Worm (Caenorhabditis elegans): ENCODE data around the gene rnf-121.
A peak's percentile ranks its signal among the peaks of the same experiment; 100 is the strongest.

The rnf-121 gene

DNA sequence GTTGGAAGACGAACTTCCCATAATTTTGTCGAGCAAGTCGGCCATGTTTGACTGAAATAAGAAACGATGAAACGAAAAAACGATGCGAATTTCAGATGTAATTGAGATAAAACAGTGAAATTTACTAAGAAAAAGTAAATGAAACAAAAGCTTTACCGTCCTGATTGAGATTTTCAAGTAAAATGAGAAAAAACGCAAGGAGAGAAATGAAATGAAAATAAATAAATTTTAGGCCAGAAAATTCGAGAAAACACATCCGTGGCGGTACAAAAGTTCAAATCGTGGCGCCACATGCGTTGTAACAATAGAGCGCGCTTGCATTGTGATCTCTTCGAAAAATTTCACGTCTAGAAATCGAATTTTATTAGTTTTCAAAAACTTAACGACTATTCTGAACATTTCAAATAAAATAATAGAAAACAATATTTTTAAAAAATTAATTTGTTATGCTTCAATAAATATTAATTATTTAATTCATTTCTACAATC lies 5.4 kb upstream of the rnf-121 start, which contains the start of the genes hrde-1 and C16C10.13:
TSS of gene hrde-1 (minus strand) at position 51 of the 488 bp plus-strand sequence.
TSS of gene C16C10.13 (plus strand) at position 332 of the 488 bp plus-strand sequence.
- no peak for TF ChIP-seq irx-1 (tag; optimal IDR thresholded peaks at IDR 0.05)
- no peak for TF ChIP-seq unc-86 (tag; optimal IDR thresholded peaks at IDR 0.05)
- TF ChIP-seq efl-1 (optimal IDR thresholded peaks at IDR 0.05): peak in 1 of 2 experiments; percentile 58
- no peak for TF ChIP-seq efl-1 (GFP tag; optimal IDR thresholded peaks at IDR 0.05 in 1 of 2)

DNA sequence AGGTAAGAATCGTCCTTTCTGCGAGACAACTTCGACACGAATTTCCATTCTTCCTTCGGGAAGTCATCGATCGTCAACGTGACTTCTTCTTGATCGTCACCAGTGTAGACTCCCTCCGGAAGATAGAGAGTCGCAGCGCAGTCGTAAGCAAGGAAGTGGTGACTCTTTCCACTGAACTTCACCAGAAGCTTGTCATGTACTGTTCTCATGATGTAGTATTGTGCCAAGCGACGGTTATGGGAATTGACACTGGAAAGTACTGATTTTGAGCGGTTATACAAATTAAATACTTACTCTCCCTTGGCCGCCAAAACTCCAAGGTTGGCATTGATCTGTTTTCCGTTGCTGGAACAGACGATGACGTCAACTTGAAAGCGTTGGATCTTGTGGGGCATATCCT lies 4.7 kb upstream of the rnf-121 start:
- TF ChIP-seq egl-27 (tag; optimal IDR thresholded peaks at IDR 0.05) (no peak), ceh-63 (GFP tag; optimal IDR thresholded peaks at IDR 0.05) (no peak), zag-1 (tag; optimal IDR thresholded peaks at IDR 0.05) (no peak), skn-1 (tag; optimal IDR thresholded peaks at IDR 0.05) (no peak), tbx-2 (tag; optimal IDR thresholded peaks at IDR 0.05) (no peak)

DNA sequence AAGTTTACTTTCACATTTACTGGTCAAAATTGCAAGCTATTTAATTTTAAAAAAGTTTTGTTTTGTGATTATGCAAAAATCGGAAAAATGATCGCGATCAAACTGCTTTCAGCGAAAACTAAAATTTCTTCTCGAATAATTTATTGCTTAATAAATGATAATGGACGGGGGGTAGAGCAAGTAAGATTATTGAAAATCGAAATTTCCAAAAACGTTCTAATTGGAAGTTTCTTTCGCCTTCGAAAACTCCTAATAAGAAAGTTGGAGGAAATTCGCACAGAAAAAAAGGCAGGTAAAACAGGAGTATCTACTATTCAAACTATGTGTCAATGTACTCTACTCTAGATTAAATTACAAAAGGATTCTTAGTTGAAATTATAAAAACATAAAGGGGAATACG lies 1.5 kb upstream of the rnf-121 start:
- TF ChIP-seq rnt-1 (tag; optimal IDR thresholded peaks at IDR 0.05): no peak
- TF ChIP-seq alr-1 (tag; optimal IDR thresholded peaks at IDR 0.05; ENCODE audit: borderline replicate concordance): no peak
- TF ChIP-seq nhr-19 (GFP tag; conservative IDR thresholded peaks at IDR 0.05): no peak
- no peak for TF ChIP-seq nhr-11 (tag; optimal IDR thresholded peaks at IDR 0.05)
- no peak for TF ChIP-seq irx-1 (tag; optimal IDR thresholded peaks at IDR 0.05)
- no peak for TF ChIP-seq elt-3 (tag; optimal IDR thresholded peaks at IDR 0.05)
- TF ChIP-seq nhr-12 (tag; optimal IDR thresholded peaks at IDR 0.05): no peak
- TF ChIP-seq sptf-1 (tag; optimal IDR thresholded peaks at IDR 0.05): no peak
- no peak for TF ChIP-seq mep-1 (tag; optimal IDR thresholded peaks at IDR 0.05)
- TF ChIP-seq C16A3.4 (tag; optimal IDR thresholded peaks at IDR 0.05): no peak
- no peak for TF ChIP-seq snpc-4 (tag; optimal IDR thresholded peaks at IDR 0.05)
- no peak for TF ChIP-seq ceh-90 (tag; optimal IDR thresholded peaks at IDR 0.05)
- TF ChIP-seq ceh-82 (tag; optimal IDR thresholded peaks at IDR 0.05): no peak
- TF ChIP-seq nhr-237 (tag; optimal IDR thresholded peaks at IDR 0.05): no peak
- no peak for TF ChIP-seq blmp-1 (tag; optimal IDR thresholded peaks at IDR 0.05)
- TF ChIP-seq egl-13 (tag; optimal IDR thresholded peaks at IDR 0.05): no peak
- TF ChIP-seq nhr-77 (tag; optimal IDR thresholded peaks at IDR 0.05): no peak

DNA sequence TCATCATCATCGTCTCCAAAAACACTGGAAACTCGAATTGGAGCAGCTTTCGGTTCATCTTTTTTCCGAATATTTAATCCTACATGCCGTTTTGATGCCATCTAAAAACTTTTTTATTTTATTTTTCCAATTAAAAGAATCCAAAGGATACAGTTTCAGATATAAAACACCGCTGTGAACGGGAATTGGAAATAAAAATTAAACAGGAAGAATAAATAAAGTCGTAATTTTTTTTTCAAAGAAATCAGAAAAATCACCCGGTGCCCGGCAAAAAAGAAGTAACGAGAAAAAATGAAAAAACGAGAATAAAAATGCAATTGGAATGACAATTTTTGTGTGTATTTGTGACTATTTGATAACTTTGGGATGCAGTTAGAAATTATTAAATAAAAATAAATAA lies 2.1 kb downstream of the rnf-121 start, which contains the start of gene ccdc-55:
TSS of gene ccdc-55 (minus strand) at position 101 of the 400 bp plus-strand sequence.
- no peak for TF ChIP-seq elt-3 (tag; optimal IDR thresholded peaks at IDR 0.05)
- no peak for TF ChIP-seq F16B12.6 (tag; optimal IDR thresholded peaks at IDR 0.05)
- TF ChIP-seq zip-4 (GFP tag; optimal IDR thresholded peaks at IDR 0.05): no peak
- TF ChIP-seq nhr-85 (tag): no peak
- TF ChIP-seq hlh-4 (tag; optimal IDR thresholded peaks at IDR 0.05): no peak
- TF ChIP-seq egl-13 (tag; optimal IDR thresholded peaks at IDR 0.05): no peak
- no peak for TF ChIP-seq mdl-1 (tag; optimal IDR thresholded peaks at IDR 0.05)

DNA sequence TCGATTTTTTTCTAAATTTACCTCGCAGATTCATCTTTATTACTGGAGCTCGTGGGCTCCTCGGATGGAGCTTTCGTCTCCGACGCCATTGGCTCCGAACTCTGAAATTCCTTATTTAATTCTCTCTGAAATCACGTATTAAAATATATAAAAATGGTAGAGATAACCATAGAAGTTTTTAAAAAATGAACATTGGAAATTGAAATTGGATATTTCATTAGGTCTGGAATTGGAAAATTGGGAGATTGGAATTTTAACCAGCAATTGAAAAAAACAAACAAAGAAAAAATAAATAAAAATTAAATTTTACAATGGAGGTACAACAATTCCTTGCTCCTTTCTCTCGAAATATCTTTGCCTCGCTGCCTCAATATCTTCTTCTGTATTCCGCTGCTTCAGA lies 4.0 kb downstream of the rnf-121 start, which contains the start of gene rnf-5:
TSS of gene rnf-5 (minus strand) at position 101 of the 400 bp plus-strand sequence.
- TF ChIP-seq nhr-19 (GFP tag; conservative IDR thresholded peaks at IDR 0.05) (no peak), mep-1 (tag; optimal IDR thresholded peaks at IDR 0.05) (no peak), lin-14 (GFP tag; optimal IDR thresholded peaks at IDR 0.05) (no peak), C16A3.4 (tag; optimal IDR thresholded peaks at IDR 0.05) (no peak), swsn-7 (tag; optimal IDR thresholded peaks at IDR 0.05) (no peak), aly-2 (tag; optimal IDR thresholded peaks at IDR 0.05) (no peak), mab-9 (GFP tag; IDR thresholded peaks at IDR 0.05) (no peak), unc-62 (GFP tag; optimal IDR thresholded peaks at IDR 0.05) (no peak), snu-23 (GFP tag; optimal IDR thresholded peaks at IDR 0.05) (no peak), fkh-10 (GFP tag; optimal IDR thresholded peaks at IDR 0.05) (no peak)
